Fruit fly (Drosophila melanogaster): Measurements from ENCODE around the gene mtSSB.

Gene mtSSB

DNA sequence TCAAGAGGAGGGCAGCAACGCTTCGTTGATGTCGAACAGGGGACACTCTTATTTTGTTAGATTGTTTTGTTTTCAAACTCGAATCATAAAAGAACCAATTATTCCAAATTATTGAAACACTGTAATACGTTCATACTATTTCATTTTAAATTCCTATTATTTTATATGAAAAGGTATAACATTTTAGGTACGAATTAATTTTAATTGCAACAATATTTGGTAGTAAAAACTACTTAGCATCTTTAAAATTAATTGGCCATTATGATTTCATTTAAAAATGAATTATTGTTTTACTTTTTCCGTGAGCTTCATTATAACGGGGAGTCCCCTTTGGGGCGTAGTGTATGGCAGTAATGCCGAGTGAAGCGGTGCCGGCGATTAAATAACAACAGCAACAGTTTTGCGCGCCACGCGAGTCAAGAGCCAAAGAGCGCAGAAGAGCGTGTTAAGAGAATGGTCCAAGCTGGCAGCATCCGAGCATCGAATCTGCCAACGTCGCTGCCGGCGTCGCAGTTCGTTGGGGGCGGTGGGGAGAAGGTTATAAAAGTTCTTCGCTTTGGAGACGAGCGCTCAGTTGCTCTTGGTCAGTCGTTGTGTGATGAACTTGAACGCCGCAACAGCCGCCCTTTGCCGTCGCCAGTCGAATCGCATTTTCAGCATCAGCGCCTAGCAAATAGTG, 47.3 kb downstream of the mtSSB start (continued):
- TF ChIP-seq CG15696 (tag; optimal IDR thresholded peaks at IDR 0.05) = no peak
- peak; percentile 32 for TF ChIP-seq tio (GFP tag; optimal IDR thresholded peaks at IDR 0.05)
- peak; percentile 5 for TF ChIP-seq CG13894 (tag; optimal IDR thresholded peaks at IDR 0.05)
- TF ChIP-seq CG15514 (GFP tag; optimal IDR thresholded peaks at IDR 0.05) = peak; percentile 6
- no peak for TF ChIP-seq CG7928 (GFP tag; optimal IDR thresholded peaks at IDR 0.05)
- peak; percentile 20 for TF ChIP-seq Hr3 (GFP tag; optimal IDR thresholded peaks at IDR 0.05)
- TF ChIP-seq Drgx (GFP tag; IDR thresholded peaks at IDR 0.05) = peak; percentile 11; the same call in 1 of the 2 replicates
- peak; percentile 43 for TF ChIP-seq PHDP (tag; optimal IDR thresholded peaks at IDR 0.05)
- TF ChIP-seq NFAT (GFP tag; IDR thresholded peaks at IDR 0.05) = no peak
- no peak for TF ChIP-seq CG9609 (GFP tag; optimal IDR thresholded peaks at IDR 0.05)
- peak; percentile 50; the same call in 1 of the 2 replicates for TF ChIP-seq sob (GFP tag; IDR thresholded peaks at IDR 0.05)
- TF ChIP-seq dm (GFP tag; optimal IDR thresholded peaks at IDR 0.05) = no peak
- TF ChIP-seq ERR (GFP tag; optimal IDR thresholded peaks at IDR 0.05) = no peak
- TF ChIP-seq CG3407 (GFP tag; optimal IDR thresholded peaks at IDR 0.05) = no peak
- no peak for TF ChIP-seq mirr (GFP tag; optimal IDR thresholded peaks at IDR 0.05)
- TF ChIP-seq CG15073 (GFP tag; optimal IDR thresholded peaks at IDR 0.05) = no peak
- peak; percentile 57 for TF ChIP-seq CG13424 (tag; optimal IDR thresholded peaks at IDR 0.05)
- no peak for TF ChIP-seq CG7271 (tag; optimal IDR thresholded peaks at IDR 0.05)
- no peak for TF ChIP-seq kah (GFP tag; optimal IDR thresholded peaks at IDR 0.05)
- no peak for TF ChIP-seq E2f2 (GFP tag; IDR thresholded peaks at IDR 0.05)
- TF ChIP-seq CG18764 (GFP tag; optimal IDR thresholded peaks at IDR 0.05) = no peak
- no peak for TF ChIP-seq mld (GFP tag; IDR thresholded peaks at IDR 0.05; ENCODE audit: partially characterized antibody)
- peak; percentile 35 for TF ChIP-seq Xbp1 (GFP tag; optimal IDR thresholded peaks at IDR 0.05)
- TF ChIP-seq jigr1 (GFP tag; IDR thresholded peaks at IDR 0.05) = no peak
- TF ChIP-seq Doc2 (GFP tag; IDR thresholded peaks at IDR 0.05) = no peak
- TF ChIP-seq wdn (GFP tag; IDR thresholded peaks at IDR 0.05) = no peak
- TF ChIP-seq Chrac-16 (GFP tag; optimal IDR thresholded peaks at IDR 0.05) = no peak
- TF ChIP-seq Elba2 (GFP tag; optimal IDR thresholded peaks at IDR 0.05) = no peak
- peak; percentile 11; the same call in 1 of the 2 replicates for TF ChIP-seq CG10366 (GFP tag; IDR thresholded peaks at IDR 0.05)
- peak; percentile 71 for TF ChIP-seq CG7556 (GFP tag; optimal IDR thresholded peaks at IDR 0.05)
- peak; percentile 70 for TF ChIP-seq dmrt99B (tag; optimal IDR thresholded peaks at IDR 0.05)
- TF ChIP-seq CG11456 (GFP tag; IDR thresholded peaks at IDR 0.05) = no peak
- TF ChIP-seq CG3065 (GFP tag; optimal IDR thresholded peaks at IDR 0.05) = no peak
- no peak for TF ChIP-seq CG4617 (GFP tag; optimal IDR thresholded peaks at IDR 0.05; ENCODE audit: borderline replicate concordance)
- peak; percentile 34 for TF ChIP-seq Hmr (GFP tag; optimal IDR thresholded peaks at IDR 0.05)
- TF ChIP-seq gce (GFP tag; IDR thresholded peaks at IDR 0.05) = no peak
- no peak for TF ChIP-seq corto (GFP tag; optimal IDR thresholded peaks at IDR 0.05)
- no peak for TF ChIP-seq CG3995 (GFP tag; optimal IDR thresholded peaks at IDR 0.05)
- no peak for TF ChIP-seq CG6272 (GFP tag; IDR thresholded peaks at IDR 0.05)
- peak; percentile 75 for TF ChIP-seq CG11504 (tag; optimal IDR thresholded peaks at IDR 0.05)
- no peak for TF ChIP-seq CG14710 (tag; optimal IDR thresholded peaks at IDR 0.05)
- no peak for TF ChIP-seq Mrtf (GFP tag; IDR thresholded peaks at IDR 0.05)
- peak; percentile 72 for TF ChIP-seq CG10543 (GFP tag; optimal IDR thresholded peaks at IDR 0.05)
- TF ChIP-seq CG6654 (GFP tag; optimal IDR thresholded peaks at IDR 0.05) = no peak
- no peak for TF ChIP-seq CG7745 (tag; optimal IDR thresholded peaks at IDR 0.05)
- TF ChIP-seq CG17385 (GFP tag; optimal IDR thresholded peaks at IDR 0.05) = peak; percentile 31
- no peak for TF ChIP-seq eve (GFP tag; optimal IDR thresholded peaks at IDR 0.05)
- peak; percentile 1 for TF ChIP-seq shn (GFP tag; optimal IDR thresholded peaks at IDR 0.05)
- TF ChIP-seq C15 (GFP tag; IDR thresholded peaks at IDR 0.05) = no peak
- no peak for TF ChIP-seq emc (GFP tag; optimal IDR thresholded peaks at IDR 0.05)
- no peak for TF ChIP-seq maf-S (GFP tag; optimal IDR thresholded peaks at IDR 0.05)

Measured in whole organism, embryonic.